Fruit fly (Drosophila melanogaster): ENCODE measurements around the gene Rfx.

DNA sequence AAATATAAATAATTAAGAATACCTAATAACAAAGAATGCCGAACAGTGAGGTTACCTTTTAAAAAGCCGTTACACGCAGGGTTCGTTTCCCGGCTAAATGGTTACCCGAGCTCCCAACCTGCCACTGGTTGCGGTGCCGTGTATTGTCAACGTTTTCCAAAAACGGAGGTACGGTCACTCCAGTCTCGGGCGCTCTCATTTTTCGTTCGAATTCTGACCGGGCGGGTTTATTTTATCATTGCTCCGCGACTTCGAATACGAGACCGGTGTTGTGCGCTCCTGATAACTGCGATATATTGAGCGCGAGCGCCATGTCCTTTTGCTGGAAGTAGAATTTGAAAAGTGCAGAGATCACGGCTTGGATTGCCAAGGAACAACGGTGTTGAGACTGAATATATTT lies 27.9 kb downstream of the Rfx start, which contains the start of gene jumu:
- TF ChIP-seq bab1 (GFP tag; optimal IDR thresholded peaks at IDR 0.05) (peak; percentile 63), cic (GFP tag; optimal IDR thresholded peaks at IDR 0.05) (no peak), CG7101 (tag; optimal IDR thresholded peaks at IDR 0.05) (no peak), CG11617 (GFP tag; optimal IDR thresholded peaks at IDR 0.05) (no peak), CG12768 (GFP tag; optimal IDR thresholded peaks at IDR 0.05) (no peak), Mnt (GFP tag; optimal IDR thresholded peaks at IDR 0.05) (peak; percentile 0), pad (GFP tag; optimal IDR thresholded peaks at IDR 0.05) (no peak), CG14711 (tag; optimal IDR thresholded peaks at IDR 0.05) (no peak), CG1620 (GFP tag; optimal IDR thresholded peaks at IDR 0.05) (no peak), Crg-1 (GFP tag; optimal IDR thresholded peaks at IDR 0.05) (no peak), kay (GFP tag; ENCODE audit: borderline replicate concordance) (no peak)

All from whole organism, adult.